Worm (Caenorhabditis elegans): ENCODE data around the gene ule-3.

The ule-3 gene

DNA sequence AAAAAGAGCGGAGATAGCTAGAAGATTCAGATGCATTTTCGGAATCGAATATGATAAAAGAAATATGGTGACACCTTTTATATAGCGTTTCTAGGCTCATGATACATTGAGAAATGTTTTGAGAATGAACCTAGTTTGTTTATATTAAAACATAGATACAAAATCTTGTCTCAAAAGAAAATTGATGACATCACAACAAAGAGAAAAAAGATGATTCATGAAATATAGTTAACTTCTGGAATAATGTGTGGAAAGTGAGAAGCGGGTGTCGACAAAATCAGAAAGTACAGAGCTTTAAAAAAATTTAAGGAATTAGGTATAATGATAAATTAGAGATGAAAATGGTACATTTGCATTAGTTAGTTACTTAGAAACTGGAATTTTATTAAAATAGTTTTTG, 823 bp upstream of the ule-3 start, which contains the start of gene D1054.10:
Gene D1054.10 (minus strand): TSS at position 101 of the 400 bp plus-strand sequence.
- no peak for TF ChIP-seq efl-3 (GFP tag; optimal IDR thresholded peaks at IDR 0.05)
- TF ChIP-seq ztf-4 (tag; optimal IDR thresholded peaks at IDR 0.05), result no peak
- no peak for TF ChIP-seq ceh-82 (tag; optimal IDR thresholded peaks at IDR 0.05)
- TF ChIP-seq fkh-8 (tag; optimal IDR thresholded peaks at IDR 0.05), result no peak
- no peak for TF ChIP-seq mab-9 (GFP tag; IDR thresholded peaks at IDR 0.05)
- no peak for TF ChIP-seq ets-5 (GFP tag; IDR thresholded peaks at IDR 0.05)
- TF ChIP-seq sox-4 (tag; optimal IDR thresholded peaks at IDR 0.05), result no peak
- TF ChIP-seq swsn-7 (tag; optimal IDR thresholded peaks at IDR 0.05), result no peak
- TF ChIP-seq sup-37 (GFP tag; optimal IDR thresholded peaks at IDR 0.05), result no peak
- no peak for TF ChIP-seq hpl-2 (GFP tag; optimal IDR thresholded peaks at IDR 0.05)
- no peak for TF ChIP-seq sptf-1 (tag; optimal IDR thresholded peaks at IDR 0.05)
- no peak for TF ChIP-seq pqm-1 (tag; optimal IDR thresholded peaks at IDR 0.05)
- TF ChIP-seq lin-39 (tag; optimal IDR thresholded peaks at IDR 0.05), result no peak
- TF ChIP-seq jun-1 (tag; optimal IDR thresholded peaks at IDR 0.05), result no peak
- no peak for TF ChIP-seq fkh-10 (GFP tag; optimal IDR thresholded peaks at IDR 0.05)

DNA sequence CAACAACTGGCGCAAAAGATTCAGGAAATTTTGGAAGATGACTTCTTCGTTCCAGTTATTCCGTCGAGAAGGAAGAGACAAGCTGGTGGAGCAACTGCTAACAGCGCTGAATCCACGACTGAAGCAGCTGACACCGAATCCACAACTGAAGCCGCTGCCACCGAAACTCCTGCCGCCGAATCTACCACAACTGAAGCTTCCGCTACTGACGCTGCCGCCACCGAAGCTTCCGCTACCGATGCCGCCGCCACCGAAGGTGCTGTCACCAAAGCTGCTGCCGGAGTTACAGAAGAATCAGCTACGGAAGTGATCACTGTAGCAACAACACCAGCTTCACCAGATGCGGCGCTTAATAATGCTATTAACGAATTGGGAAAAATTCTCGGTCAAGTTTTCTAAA, 865 bp downstream of the ule-3 start:
- TF ChIP-seq sup-37 (GFP tag; optimal IDR thresholded peaks at IDR 0.05), result no peak
- TF ChIP-seq lin-15B (tag; optimal IDR thresholded peaks at IDR 0.05), result no peak
- TF ChIP-seq Y116A8C.19 (tag; optimal IDR thresholded peaks at IDR 0.05; ENCODE audit: borderline replicate concordance), result no peak
- TF ChIP-seq fkh-8 (tag; optimal IDR thresholded peaks at IDR 0.05), result no peak
- no peak for TF ChIP-seq F16B12.6 (tag; optimal IDR thresholded peaks at IDR 0.05)

DNA sequence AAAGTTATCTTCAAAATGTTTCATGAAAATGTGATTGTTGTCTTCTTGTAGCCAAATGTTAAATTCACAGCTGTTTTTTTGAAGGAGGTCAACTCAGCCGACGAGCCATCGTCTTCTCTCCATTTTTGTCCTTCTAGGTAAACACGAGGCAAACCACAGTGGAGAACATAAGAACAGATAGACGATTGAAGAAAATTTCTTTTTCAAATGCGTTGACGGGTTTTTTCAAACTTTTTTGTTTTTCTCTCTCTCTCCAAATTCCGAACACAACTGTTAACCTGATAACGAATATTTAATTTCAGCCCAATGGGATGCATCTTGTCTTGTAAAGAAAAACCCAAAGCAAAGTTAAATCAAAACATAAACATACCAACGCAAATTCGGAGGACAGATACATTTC, 1.9 kb downstream of the ule-3 start, which contains the start of gene D1054.19:
Gene D1054.19 (plus strand): TSS at position 301 of the 400 bp plus-strand sequence.
- no peak for TF ChIP-seq hlh-4 (tag; optimal IDR thresholded peaks at IDR 0.05)
- no peak for TF ChIP-seq nhr-76 (tag; optimal IDR thresholded peaks at IDR 0.05)
- TF ChIP-seq ceh-63 (GFP tag; optimal IDR thresholded peaks at IDR 0.05), result no peak
- TF ChIP-seq lin-14 (GFP tag; optimal IDR thresholded peaks at IDR 0.05), result no peak
- TF ChIP-seq egl-13 (tag; optimal IDR thresholded peaks at IDR 0.05), result no peak
- no peak for TF ChIP-seq C04F5.9 (tag; optimal IDR thresholded peaks at IDR 0.05)
- TF ChIP-seq elt-2 (tag; optimal IDR thresholded peaks at IDR 0.05), result no peak
- no peak for TF ChIP-seq nhr-12 (tag; optimal IDR thresholded peaks at IDR 0.05)
- no peak for TF ChIP-seq swsn-7 (tag; optimal IDR thresholded peaks at IDR 0.05)
- no peak for TF ChIP-seq ceh-8 (GFP tag; optimal IDR thresholded peaks at IDR 0.05)
- no peak for TF ChIP-seq unc-86 (tag; optimal IDR thresholded peaks at IDR 0.05)
- TF ChIP-seq nhr-47 (tag; optimal IDR thresholded peaks at IDR 0.05), result no peak
- no peak for TF ChIP-seq nhr-77 (tag; optimal IDR thresholded peaks at IDR 0.05)
- no peak for TF ChIP-seq lin-35 (GFP tag; optimal IDR thresholded peaks at IDR 0.05)
- TF ChIP-seq nhr-90 (tag; optimal IDR thresholded peaks at IDR 0.05; ENCODE audit: poor library complexity), result no peak
- TF ChIP-seq sptf-1 (tag; optimal IDR thresholded peaks at IDR 0.05), result no peak

DNA sequence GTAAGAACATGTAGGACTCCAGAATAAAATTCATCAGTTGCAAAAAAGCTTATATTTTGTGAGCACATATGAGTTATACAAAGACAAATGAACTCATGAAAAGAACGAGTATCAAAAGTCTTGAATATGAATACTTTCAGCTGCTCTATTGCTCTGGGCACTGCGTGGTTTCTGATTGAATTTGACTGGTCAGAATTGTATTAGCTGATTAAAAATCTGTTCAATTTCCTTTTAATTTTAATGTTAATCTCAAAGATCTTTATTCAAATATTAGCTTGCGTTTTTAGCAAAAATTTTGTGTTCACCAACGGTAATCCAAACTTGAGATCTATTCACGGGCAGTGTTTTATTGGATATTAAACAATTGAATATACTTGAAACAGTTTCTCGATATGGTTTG, 4.5 kb downstream of the ule-3 start, which contains the start of gene srh-184:
Gene srh-184 (minus strand): TSS at position 101 of the 400 bp plus-strand sequence.
- TF ChIP-seq efl-1 (optimal IDR thresholded peaks at IDR 0.05), result no peak
- no peak for TF ChIP-seq efl-1 (GFP tag; optimal IDR thresholded peaks at IDR 0.05 in 1 of 2)
- no peak for TF ChIP-seq nhr-19 (GFP tag; conservative IDR thresholded peaks at IDR 0.05)
- no peak for TF ChIP-seq unc-86 (tag; optimal IDR thresholded peaks at IDR 0.05)
- no peak for TF ChIP-seq Y116A8C.19 (tag; optimal IDR thresholded peaks at IDR 0.05; ENCODE audit: borderline replicate concordance)
- TF ChIP-seq ces-1 (GFP tag; optimal IDR thresholded peaks at IDR 0.05), result no peak
- TF ChIP-seq C16A3.4 (tag; optimal IDR thresholded peaks at IDR 0.05), result no peak
- no peak for TF ChIP-seq skn-1 (tag; optimal IDR thresholded peaks at IDR 0.05)
- no peak for TF ChIP-seq ceh-88 (GFP tag; IDR thresholded peaks at IDR 0.05)
- no peak for TF ChIP-seq nhr-47 (tag; optimal IDR thresholded peaks at IDR 0.05)
- no peak for TF ChIP-seq dsc-1 (tag; optimal IDR thresholded peaks at IDR 0.05)
- no peak for TF ChIP-seq zip-4 (GFP tag; optimal IDR thresholded peaks at IDR 0.05)
- TF ChIP-seq nhr-71 (tag; optimal IDR thresholded peaks at IDR 0.05), result no peak
